Fruit fly (Drosophila melanogaster) whole organism, pupa: Measurements from ENCODE around the gene PGRP-LE.

Experiments used
- CG10348 ChIP-seq: fragments of 200-800 bp; sonication (Bioruptor generic); IDR thresholded peaks from 2 replicates; pipeline ENCODE4 v1.3.6; 2022; ENCODE audit warnings: missing biosample characterization, missing genetic modification characterization
- CG12605 ChIP-seq: fragments of 200-800 bp; sonication (Bioruptor generic); IDR thresholded peaks from 2 replicates; pipeline ENCODE4 v1.3.6; 2022; ENCODE audit warnings: missing biosample characterization, missing genetic modification characterization
- CG13204 ChIP-seq: fragments of 200-800 bp; sonication (Bioruptor generic); optimal IDR thresholded peaks from 2 replicates; lab custom pipeline; 2018; ENCODE audit warnings: missing biosample characterization, mild to moderate bottlenecking, missing genetic modification characterization, moderate library complexity
- CG14655 ChIP-seq: fragments of 200-800 bp; sonication (Bioruptor generic); optimal IDR thresholded peaks from 3 replicates; lab custom pipeline; 2017; ENCODE audit warnings: mild to moderate bottlenecking, missing biosample characterization, missing genetic modification reagents, missing genetic modification characterization
- CG15710 ChIP-seq: fragments of 200-800 bp; sonication (Bioruptor generic); optimal IDR thresholded peaks from 2 replicates; lab custom pipeline; 2018; ENCODE audit warnings: missing biosample characterization, mild to moderate bottlenecking, missing genetic modification characterization, moderate library complexity
- CG17806 ChIP-seq: fragments of 200-800 bp; sonication (Bioruptor generic); optimal IDR thresholded peaks from 2 replicates; lab custom pipeline; 2018; ENCODE audit warnings: missing biosample characterization, mild to moderate bottlenecking, missing genetic modification characterization, moderate library complexity
- CG32121 ChIP-seq: fragments of 200-800 bp; sonication (Bioruptor generic); IDR thresholded peaks from 2 replicates; pipeline ENCODE4 v1.3.6; 2022; ENCODE audit warnings: missing biosample characterization, missing genetic modification characterization
- CG34367 ChIP-seq: fragments of 200-800 bp; sonication (Bioruptor generic); optimal IDR thresholded peaks from 2 replicates; lab custom pipeline; 2018; ENCODE audit warnings: missing biosample characterization, mild to moderate bottlenecking, missing genetic modification characterization
- CG4496 ChIP-seq: fragments of 200-800 bp; sonication (Bioruptor generic); IDR thresholded peaks from 3 replicates; pipeline ENCODE4 v1.3.6; 2022; ENCODE audit warnings: missing biosample characterization, missing genetic modification characterization
- CG8159 ChIP-seq: fragments of 200-800 bp; sonication (Bioruptor generic); optimal IDR thresholded peaks from 3 replicates; lab custom pipeline; 2018; ENCODE audit warnings: missing biosample characterization, mild to moderate bottlenecking, missing genetic modification characterization, moderate library complexity
- CG8301 ChIP-seq: fragments of 200-800 bp; sonication (Bioruptor generic); optimal IDR thresholded peaks from 2 replicates; lab custom pipeline; 2018; ENCODE audit warnings: missing biosample characterization, mild to moderate bottlenecking, missing genetic modification characterization
- CG9948 ChIP-seq: fragments of 200-800 bp; sonication (Bioruptor generic); optimal IDR thresholded peaks from 2 replicates; lab custom pipeline; 2018; ENCODE audit warnings: missing biosample characterization, mild to moderate bottlenecking, missing genetic modification characterization, moderate library complexity
- D1 ChIP-seq: fragments of 200-800 bp; sonication (Bioruptor generic); optimal IDR thresholded peaks from 2 replicates; lab custom pipeline; 2018; ENCODE audit warnings: missing biosample characterization, mild to moderate bottlenecking, missing genetic modification characterization, moderate library complexity
- EcR ChIP-seq: fragments of 200-800 bp; sonication (Bioruptor generic); optimal IDR thresholded peaks from 3 replicates; lab custom pipeline; 2019; ENCODE audit warnings: missing biosample characterization, missing genetic modification characterization, mild to moderate bottlenecking, moderate library complexity, missing genetic modification reagents
- Ets98B ChIP-seq: fragments of 200-800 bp; sonication (Bioruptor generic); IDR thresholded peaks from 2 replicates; pipeline ENCODE4 v1.3.6; 2022; ENCODE audit warnings: missing biosample characterization, missing genetic modification characterization
- Pif1A ChIP-seq: fragments of 200-800 bp; sonication (Bioruptor generic); optimal IDR thresholded peaks from 3 replicates; lab custom pipeline; 2016; ENCODE audit warnings: missing biosample characterization, missing genetic modification characterization
- Pif1B ChIP-seq: fragments of 200-800 bp; sonication (Bioruptor generic); optimal IDR thresholded peaks from 3 replicates; lab custom pipeline; 2016; ENCODE audit warnings: missing biosample characterization, missing genetic modification characterization
- Snoo ChIP-seq: fragments of 200-800 bp; sonication (Bioruptor generic); optimal IDR thresholded peaks from 3 replicates; lab custom pipeline; 2017; ENCODE audit warnings: missing biosample characterization, mild to moderate bottlenecking, missing genetic modification characterization, inconsistent platforms
- fd96Ca ChIP-seq: fragments of 200-800 bp; sonication (Bioruptor generic); IDR thresholded peaks from 3 replicates; pipeline ENCODE4 v1.3.6; 2022; ENCODE audit warnings: missing biosample characterization, missing genetic modification characterization
- gl ChIP-seq: fragments of 200-800 bp; sonication (Bioruptor generic); optimal IDR thresholded peaks from 2 replicates; lab custom pipeline; 2018; ENCODE audit warnings: missing biosample characterization, mild to moderate bottlenecking, missing genetic modification characterization
- rn ChIP-seq: fragments of 200-800 bp; sonication (Bioruptor generic); IDR thresholded peaks from 2 replicates; pipeline ENCODE4 v1.3.6; 2022; ENCODE audit warnings: missing biosample characterization, missing genetic modification characterization

Gene PGRP-LE

dm6 chrX:15785429-15786239 is 18.0 kb downstream of the PGRP-LE start, which contains the start of the genes Paf-AHalpha and mRpS30:
Gene Paf-AHalpha (minus strand): TSS chrX:15785583.
Gene mRpS30 (plus strand): TSS chrX:15786047.
- TF ChIP-seq D1 (tag; lab: Kevin White, UChicago) (no peak), CG34367 (no peak), CG32121 (GFP tag; lab: Robert Waterston, UW) (no peak), Ets98B (GFP tag; lab: Robert Waterston, UW) (no peak), Pif1B (GFP tag; lab: Kevin White, UChicago) (no peak), CG10348 (GFP tag; lab: Robert Waterston, UW) (no peak), CG13204 (GFP tag; lab: Kevin White, UChicago) (no peak), gl (no peak), fd96Ca (no peak), CG15710 (no peak), Snoo (no peak), CG4496 (GFP tag; lab: Robert Waterston, UW) (no peak), EcR (GFP tag; lab: Kevin White, UChicago) (no peak), CG17806 (tag; lab: Kevin White, UChicago) (no peak), Pif1A (no peak), rn (no peak), CG12605 (no peak), CG8159 (tag; lab: Kevin White, UChicago) (no peak)

DNA sequence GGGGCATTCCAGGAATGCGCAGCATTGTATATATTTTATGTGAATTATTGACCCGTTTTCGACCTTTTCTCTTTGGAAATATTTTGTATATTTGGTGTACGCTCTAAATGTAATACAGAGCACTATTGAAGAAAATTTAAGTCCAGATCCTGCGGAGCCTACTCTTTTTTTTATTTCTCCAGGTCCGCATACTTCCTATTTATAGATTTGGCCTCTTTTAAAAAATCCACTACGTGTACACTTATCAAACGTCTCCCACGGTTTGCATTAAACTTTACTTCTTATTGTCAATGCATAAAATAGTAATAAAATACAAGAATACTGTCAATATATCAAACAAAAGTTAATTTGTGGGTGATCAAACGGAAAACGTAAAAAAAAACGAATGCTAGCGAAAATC is 20.1 kb downstream of the PGRP-LE start, which contains the start of gene Efhc1.1:
Gene Efhc1.1 (minus strand): TSS at position 101 of the 400 bp plus-strand sequence.
- TF ChIP-seq fd96Ca, result no peak
- TF ChIP-seq CG10348 (GFP tag; lab: Robert Waterston, UW), result no peak
- TF ChIP-seq gl, result no peak
- no peak for TF ChIP-seq CG4496 (GFP tag; lab: Robert Waterston, UW)
- no peak for TF ChIP-seq Ets98B (GFP tag; lab: Robert Waterston, UW)
- no peak for TF ChIP-seq CG17806 (tag; lab: Kevin White, UChicago)
- TF ChIP-seq CG32121 (GFP tag; lab: Robert Waterston, UW), result no peak
- TF ChIP-seq EcR (GFP tag; lab: Kevin White, UChicago), result no peak
- TF ChIP-seq CG12605, result no peak
- TF ChIP-seq CG15710, result no peak

dm6 chrX:15778846-15779245 is 24.8 kb downstream of the PGRP-LE start, which contains the start of gene CG43673:
Gene CG43673 (plus strand): TSS chrX:15779146.
- no peak for TF ChIP-seq fd96Ca
- TF ChIP-seq rn, result no peak
- TF ChIP-seq D1 (tag; lab: Kevin White, UChicago), result no peak
- no peak for TF ChIP-seq CG9948 (tag; lab: Kevin White, UChicago)
- no peak for TF ChIP-seq Pif1A
- no peak for TF ChIP-seq CG15710
- TF ChIP-seq CG17806 (tag; lab: Kevin White, UChicago), result no peak
- TF ChIP-seq CG34367, result no peak
- no peak for TF ChIP-seq Ets98B (GFP tag; lab: Robert Waterston, UW)
- no peak for TF ChIP-seq Snoo
- TF ChIP-seq CG14655 (GFP tag; lab: Kevin White, UChicago), result no peak
- no peak for TF ChIP-seq CG10348 (GFP tag; lab: Robert Waterston, UW)
- no peak for TF ChIP-seq CG4496 (GFP tag; lab: Robert Waterston, UW)
- no peak for TF ChIP-seq CG8159 (tag; lab: Kevin White, UChicago)
- TF ChIP-seq, all 21 proteins: peak for 0

DNA sequence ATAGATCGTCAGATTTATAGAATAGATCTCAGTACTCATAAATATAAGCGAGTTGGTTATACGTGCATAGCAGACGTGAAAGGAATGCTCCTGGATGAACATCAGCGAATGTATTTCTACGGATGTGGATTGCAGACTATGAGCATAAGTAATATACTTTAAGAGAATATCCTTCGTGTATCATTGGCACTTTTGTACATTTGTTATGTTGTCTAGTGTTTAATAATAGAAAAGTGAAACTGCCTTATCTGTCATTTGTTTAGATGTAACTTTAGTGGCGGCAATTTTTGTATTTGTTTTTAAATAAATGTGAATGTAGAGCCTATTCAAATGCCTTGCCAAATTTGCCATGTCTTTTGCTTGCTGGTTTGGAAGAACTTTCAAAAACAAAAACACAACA is 31.0 kb downstream of the PGRP-LE start, which contains the start of gene CG43672:
Gene CG43672 (plus strand): TSS at position 301 of the 400 bp plus-strand sequence.
- TF ChIP-seq Ets98B (GFP tag; lab: Robert Waterston, UW) (no peak), fd96Ca (no peak), CG15710 (no peak), EcR (GFP tag; lab: Kevin White, UChicago) (no peak), CG4496 (GFP tag; lab: Robert Waterston, UW) (no peak), CG8159 (tag; lab: Kevin White, UChicago) (no peak), CG14655 (GFP tag; lab: Kevin White, UChicago) (no peak), Pif1B (GFP tag; lab: Kevin White, UChicago) (no peak)

DNA sequence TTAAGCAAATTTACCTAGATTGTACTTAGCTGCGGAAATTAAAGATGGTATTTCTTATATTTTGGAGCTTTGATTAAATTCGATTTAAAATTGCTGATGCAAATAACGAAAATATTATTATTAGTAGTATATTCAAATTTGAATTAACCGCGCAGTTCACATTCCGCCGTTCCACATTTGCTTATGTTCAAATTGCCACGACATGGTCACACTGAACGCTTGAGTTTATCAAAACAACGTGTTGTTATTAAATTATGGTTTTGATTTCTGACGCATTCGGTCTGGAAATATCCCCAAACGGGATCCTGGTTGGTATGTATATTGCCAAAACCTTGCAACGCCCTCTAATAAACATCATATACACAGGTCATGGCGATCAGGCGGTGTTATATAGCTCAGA is 34.2 kb downstream of the PGRP-LE start, which contains the start of gene CG33172:
Gene CG33172 (plus strand): TSS at position 208 of the 400 bp plus-strand sequence.
- TF ChIP-seq CG10348 (GFP tag; lab: Robert Waterston, UW), result no peak
- TF ChIP-seq Ets98B (GFP tag; lab: Robert Waterston, UW), result no peak
- TF ChIP-seq CG32121 (GFP tag; lab: Robert Waterston, UW), result no peak
- no peak for TF ChIP-seq CG34367
- TF ChIP-seq CG4496 (GFP tag; lab: Robert Waterston, UW), result no peak
- no peak for TF ChIP-seq CG8301 (tag; lab: Kevin White, UChicago)
- TF ChIP-seq Pif1B (GFP tag; lab: Kevin White, UChicago), result no peak
- TF ChIP-seq fd96Ca, result no peak
- no peak for TF ChIP-seq CG14655 (GFP tag; lab: Kevin White, UChicago)

DNA sequence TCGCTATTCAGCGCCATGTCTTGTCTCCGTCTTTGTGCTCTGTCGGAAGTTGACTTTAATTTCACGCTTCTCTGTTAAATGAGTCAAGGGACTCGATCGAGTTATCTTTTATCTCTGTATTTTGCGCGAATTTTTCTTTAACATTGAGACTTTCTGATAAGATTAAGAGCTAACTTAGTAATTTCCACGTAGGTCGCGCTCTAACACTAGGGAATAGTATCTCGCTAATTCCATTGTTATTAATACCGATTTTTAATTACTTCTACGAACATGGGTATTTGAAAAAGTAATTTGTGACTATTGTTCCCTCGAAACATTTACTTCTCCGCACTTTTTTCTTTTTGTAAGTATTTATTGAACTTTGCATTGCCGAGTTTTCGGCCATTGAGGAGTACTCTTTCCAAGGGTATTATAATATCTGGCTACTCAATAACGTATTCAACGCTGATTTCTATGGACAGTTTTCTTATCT is 37.2 kb downstream of the PGRP-LE start, which contains the start of gene CG8952:
Gene CG8952 (minus strand): TSS at position 51 of the 472 bp plus-strand sequence.
- TF ChIP-seq Pif1A (no peak), CG15710 (no peak), rn (no peak), fd96Ca (no peak), CG14655 (GFP tag; lab: Kevin White, UChicago) (no peak)
